Worm (Caenorhabditis elegans): ENCODE measurements around the gene T05H4.3.

DNA sequence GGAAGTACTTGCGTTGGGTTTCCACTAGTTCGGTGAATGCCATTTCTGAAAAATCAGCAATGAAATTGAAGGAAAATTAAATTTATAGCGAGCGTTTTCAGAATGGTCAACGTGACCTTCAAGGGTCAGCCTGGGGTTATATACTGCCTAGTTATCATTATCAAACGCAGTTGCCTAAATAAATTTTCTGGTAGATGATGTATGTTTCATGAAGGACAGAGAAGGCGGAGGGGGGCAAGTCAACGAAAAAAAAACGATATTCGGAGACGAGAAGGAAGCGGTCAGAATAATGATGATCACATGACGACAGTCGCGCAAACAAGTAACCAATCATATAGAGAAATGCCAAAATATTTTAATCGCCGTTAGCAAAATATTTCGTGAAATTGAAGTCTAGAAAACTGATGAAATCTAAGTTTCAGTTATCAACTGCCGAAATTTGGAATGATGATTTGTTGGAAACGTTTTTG lies 12.2 kb upstream of the T05H4.3 start, which contains the start of gene alh-4:
- no peak for TF ChIP-seq pes-1 (GFP tag; IDR thresholded peaks at IDR 0.05)
- no peak for TF ChIP-seq ama-1 (optimal IDR thresholded peaks at IDR 0.05)
- TF ChIP-seq ceh-36 (tag; optimal IDR thresholded peaks at IDR 0.05) = no peak
- no peak for TF ChIP-seq hnd-1 (tag; optimal IDR thresholded peaks at IDR 0.05)
- no peak for TF ChIP-seq flt-1 (GFP tag; IDR thresholded peaks at IDR 0.05)
- no peak for TF ChIP-seq scrt-1 (GFP tag; IDR thresholded peaks at IDR 0.05)
- TF ChIP-seq tra-4 (tag; optimal IDR thresholded peaks at IDR 0.05) = no peak
- no peak for TF ChIP-seq sea-1 (GFP tag; conservative IDR thresholded peaks at IDR 0.05)
- TF ChIP-seq ceh-13 (GFP tag; optimal IDR thresholded peaks at IDR 0.05) = no peak
- no peak for TF ChIP-seq tbx-37 (GFP tag; conservative IDR thresholded peaks at IDR 0.05)
- TF ChIP-seq tbx-11 (GFP tag; IDR thresholded peaks at IDR 0.05) = no peak
- no peak for TF ChIP-seq hmbx-1 (tag; optimal IDR thresholded peaks at IDR 0.05)
- TF ChIP-seq aly-1 (tag; optimal IDR thresholded peaks at IDR 0.05) = no peak
